Worm (Caenorhabditis elegans) whole organism, mixed stage, embryonic: ENCODE data around the gene sre-9.

Experiments
- M03D4.4 ChIP-seq: sonication (generic microtip); optimal IDR thresholded peaks from 2 replicates; lab custom pipeline; 2017; ENCODE audit warnings: mild to moderate bottlenecking, missing genetic modification characterization, missing compliant biosample characterization
- bed-3 ChIP-seq: fragments of 200-800 bp; sonication (Bioruptor generic); optimal IDR thresholded peaks from 3 replicates; lab custom pipeline; 2018; ENCODE audit warnings: mild to moderate bottlenecking, missing genetic modification characterization, moderate library complexity, missing compliant biosample characterization
- blmp-1 ChIP-seq: fragments of 150-350 bp; optimal IDR thresholded peaks from 2 replicates; lab custom pipeline; 2014; ENCODE audit warnings: missing biosample characterization, missing genetic modification characterization
- ceh-39 ChIP-seq: fragments of 150-350 bp; optimal IDR thresholded peaks from 2 replicates; lab custom pipeline; 2014; ENCODE audit warnings: missing biosample characterization, missing genetic modification characterization
- ceh-43 ChIP-seq: fragments of 200-800 bp; sonication (Bioruptor generic); optimal IDR thresholded peaks from 2 replicates; lab custom pipeline; 2018; ENCODE audit warnings: mild to moderate bottlenecking, missing genetic modification characterization, moderate library complexity, missing compliant biosample characterization
- ceh-83 ChIP-seq: fragments of 200-800 bp; sonication (Bioruptor generic); optimal IDR thresholded peaks from 2 replicates; lab custom pipeline; 2018; ENCODE audit warnings: mild to moderate bottlenecking, missing genetic modification characterization, missing compliant biosample characterization
- ces-1 ChIP-seq: fragments of 150-350 bp; optimal IDR thresholded peaks from 2 replicates; lab custom pipeline; 2014; ENCODE audit warnings: missing biosample characterization, missing genetic modification reagents, missing genetic modification characterization
- cnd-1 ChIP-seq: fragments of 200-800 bp; sonication (Bioruptor generic); optimal IDR thresholded peaks from 2 replicates; lab custom pipeline; 2018; ENCODE audit warnings: mild to moderate bottlenecking, missing genetic modification characterization, missing compliant biosample characterization
- drap-1 ChIP-seq: fragments of 200-800 bp; sonication (Bioruptor generic); optimal IDR thresholded peaks from 3 replicates; lab custom pipeline; 2018; ENCODE audit warnings: mild to moderate bottlenecking, missing genetic modification characterization, missing compliant biosample characterization
- elt-1 ChIP-seq: sonication (generic microtip); optimal IDR thresholded peaks from 2 replicates; lab custom pipeline; 2017; ENCODE audit warnings: missing genetic modification characterization, mild to moderate bottlenecking, missing compliant biosample characterization, antibody characterized with exemption, moderate library complexity, borderline replicate concordance; ENCODE audit not compliant: insufficient read depth
- elt-3 ChIP-seq: fragments of 150-350 bp; optimal IDR thresholded peaks from 2 replicates; lab custom pipeline; 2014; ENCODE audit warnings: missing biosample characterization, missing genetic modification characterization
- flh-1 ChIP-seq: fragments of 200-800 bp; sonication (Bioruptor generic); optimal IDR thresholded peaks from 2 replicates; lab custom pipeline; 2018; ENCODE audit warnings: mild to moderate bottlenecking, missing genetic modification characterization, moderate library complexity, missing compliant biosample characterization
- ham-2 ChIP-seq: fragments of 200-800 bp; sonication (Bioruptor generic); optimal IDR thresholded peaks from 2 replicates; lab custom pipeline; 2018; ENCODE audit warnings: mild to moderate bottlenecking, missing genetic modification characterization, missing compliant biosample characterization
- hlh-1 ChIP-seq: fragments of 150-350 bp; optimal IDR thresholded peaks from 2 replicates; lab custom pipeline; 2014; ENCODE audit warnings: missing biosample characterization, missing genetic modification reagents, missing genetic modification characterization
- lin-13 ChIP-seq: fragments of 150-350 bp; optimal IDR thresholded peaks from 2 replicates; lab custom pipeline; 2014; ENCODE audit warnings: missing biosample characterization, missing genetic modification characterization
- lin-32 ChIP-seq: fragments of 200-800 bp; sonication (Bioruptor generic); optimal IDR thresholded peaks from 2 replicates; lab custom pipeline; 2018; ENCODE audit warnings: mild to moderate bottlenecking, missing genetic modification characterization, missing compliant biosample characterization
- lsy-2 ChIP-seq: fragments of 150-350 bp; optimal IDR thresholded peaks from 2 replicates; lab custom pipeline; 2014; ENCODE audit warnings: missing biosample characterization, missing genetic modification characterization
- mab-5 ChIP-seq: fragments of 150-350 bp; optimal IDR thresholded peaks from 2 replicates; lab custom pipeline; 2014; ENCODE audit warnings: missing biosample characterization, missing genetic modification characterization
- mep-1 ChIP-seq: fragments of 150-350 bp; optimal IDR thresholded peaks from 2 replicates; lab custom pipeline; 2017; ENCODE audit warnings: missing biosample characterization, missing genetic modification reagents, missing genetic modification characterization, inconsistent platforms
- mls-2 ChIP-seq: sonication (generic microtip); optimal IDR thresholded peaks from 2 replicates; lab custom pipeline; 2016; ENCODE audit warnings: mild to moderate bottlenecking, missing genetic modification characterization, moderate library complexity, missing compliant biosample characterization
- nhr-12 ChIP-seq: fragments of 150-350 bp; optimal IDR thresholded peaks from 2 replicates; lab custom pipeline; 2014; ENCODE audit warnings: missing biosample characterization, missing genetic modification characterization
- nhr-2 ChIP-seq: fragments of 150-350 bp; optimal IDR thresholded peaks from 2 replicates; lab custom pipeline; 2014; ENCODE audit warnings: missing biosample characterization, missing genetic modification characterization
- nhr-237 ChIP-seq: fragments of 150-350 bp; optimal IDR thresholded peaks from 2 replicates; lab custom pipeline; 2014; ENCODE audit warnings: missing biosample characterization, missing genetic modification characterization
- nhr-28 ChIP-seq: fragments of 150-350 bp; optimal IDR thresholded peaks from 2 replicates; lab custom pipeline; 2014; ENCODE audit warnings: missing biosample characterization, missing genetic modification characterization
- nhr-76 ChIP-seq: sonication (generic microtip); optimal IDR thresholded peaks from 2 replicates; lab custom pipeline; 2017; ENCODE audit warnings: missing biosample characterization, missing genetic modification characterization
- pha-4 ChIP-seq: fragments of 150-350 bp; optimal IDR thresholded peaks from 2 replicates; lab custom pipeline; 2018; ENCODE audit warnings: missing biosample characterization, missing genetic modification reagents, missing genetic modification characterization
- sem-2 ChIP-seq: fragments of 200-800 bp; sonication (Bioruptor generic); optimal IDR thresholded peaks from 2 replicates; lab custom pipeline; 2018; ENCODE audit warnings: mild to moderate bottlenecking, missing genetic modification characterization, missing compliant biosample characterization
- snpc-4 ChIP-seq: fragments of 150-350 bp; optimal IDR thresholded peaks from 2 replicates; lab custom pipeline; 2014; ENCODE audit warnings: missing biosample characterization, missing genetic modification characterization
- sptf-1 ChIP-seq: sonication (generic microtip); optimal IDR thresholded peaks from 2 replicates; lab custom pipeline; 2017; ENCODE audit warnings: mild to moderate bottlenecking, missing genetic modification characterization, moderate library complexity, missing compliant biosample characterization
- tbx-8 ChIP-seq: fragments of 200-800 bp; sonication (Bioruptor generic); optimal IDR thresholded peaks from 2 replicates; lab custom pipeline; 2018; ENCODE audit warnings: mild to moderate bottlenecking, missing genetic modification characterization, moderate library complexity, missing compliant biosample characterization
- unc-39 ChIP-seq: fragments of 150-350 bp; optimal IDR thresholded peaks from 2 replicates; lab custom pipeline; 2014; ENCODE audit warnings: missing biosample characterization, missing genetic modification characterization
- unc-62 ChIP-seq: fragments of 150-350 bp; optimal IDR thresholded peaks from 2 replicates; lab custom pipeline; 2014; ENCODE audit warnings: missing biosample characterization, missing genetic modification reagents, missing genetic modification characterization
- zip-8 ChIP-seq: fragments of 150-350 bp; optimal IDR thresholded peaks from 2 replicates; lab custom pipeline; 2014; ENCODE audit warnings: missing biosample characterization, missing genetic modification characterization

sre-9 gene

ce11 chrV:3903424-3903823 is 8.7 kb downstream of the sre-9 start:
- TF ChIP-seq nhr-2 (tag; lab: Kevin White, UChicago) = no peak
- TF ChIP-seq ceh-39 (tag; lab: Kevin White, UChicago) = no peak
- TF ChIP-seq drap-1 = no peak
- TF ChIP-seq bed-3 (GFP tag; lab: Kevin White, UChicago) = no peak
- no peak for TF ChIP-seq snpc-4
- no peak for TF ChIP-seq zip-8
- TF ChIP-seq nhr-12 (tag; lab: Kevin White, UChicago) = no peak
- TF ChIP-seq mls-2 (tag; lab: Kevin White, UChicago) = no peak
- TF ChIP-seq ceh-43 (GFP tag; lab: Kevin White, UChicago) = no peak
- TF ChIP-seq sptf-1 (tag; lab: Kevin White, UChicago) = no peak
- no peak for TF ChIP-seq ham-2 (GFP tag; lab: Kevin White, UChicago)
- TF ChIP-seq elt-1 = no peak
- TF ChIP-seq mep-1 (tag; lab: Kevin White, UChicago) = no peak
- no peak for TF ChIP-seq nhr-28 (tag; lab: Kevin White, UChicago)
- TF ChIP-seq mab-5 = no peak
- TF ChIP-seq ceh-83 (GFP tag; lab: Kevin White, UChicago) = no peak
- no peak for TF ChIP-seq hlh-1 (tag; lab: Kevin White, UChicago)
- TF ChIP-seq cnd-1 (tag; lab: Kevin White, UChicago) = no peak
- no peak for TF ChIP-seq unc-62 (GFP tag; lab: Kevin White, UChicago)

ce11 chrV:3905841-3906240 is 11.1 kb downstream of the sre-9 start, which contains the start of gene nhr-156:
Gene nhr-156 (plus strand): TSS chrV:3906106.
- TF ChIP-seq ham-2 (GFP tag; lab: Kevin White, UChicago) (no peak), drap-1 (no peak), mep-1 (tag; lab: Kevin White, UChicago) (no peak), ceh-83 (GFP tag; lab: Kevin White, UChicago) (no peak), unc-39 (tag; lab: Kevin White, UChicago) (no peak), tbx-8 (GFP tag; lab: Kevin White, UChicago) (no peak), mls-2 (tag; lab: Kevin White, UChicago) (no peak), sem-2 (no peak), ces-1 (GFP tag; lab: Kevin White, UChicago) (no peak), ceh-39 (tag; lab: Kevin White, UChicago) (no peak), unc-62 (GFP tag; lab: Kevin White, UChicago) (no peak), nhr-12 (tag; lab: Kevin White, UChicago) (no peak), M03D4.4 (no peak), mab-5 (no peak), nhr-2 (tag; lab: Kevin White, UChicago) (no peak), snpc-4 (no peak), blmp-1 (no peak), cnd-1 (tag; lab: Kevin White, UChicago) (no peak), bed-3 (GFP tag; lab: Kevin White, UChicago) (no peak), nhr-76 (no peak)

ce11 chrV:3912472-3912871 is 17.7 kb downstream of the sre-9 start, which contains the start of gene srx-68:
Gene srx-68 (plus strand): TSS chrV:3912772.
- no peak for TF ChIP-seq flh-1
- TF ChIP-seq nhr-28 (tag; lab: Kevin White, UChicago) = no peak
- TF ChIP-seq lin-32 (GFP tag; lab: Kevin White, UChicago) = no peak
- TF ChIP-seq pha-4 = no peak
- no peak for TF ChIP-seq lin-13 (tag; lab: Kevin White, UChicago)
- no peak for TF ChIP-seq nhr-76
- no peak for TF ChIP-seq elt-3
- TF ChIP-seq tbx-8 (GFP tag; lab: Kevin White, UChicago) = no peak
- no peak for TF ChIP-seq cnd-1 (tag; lab: Kevin White, UChicago)
- TF ChIP-seq zip-8 = no peak
- no peak for TF ChIP-seq M03D4.4
- TF ChIP-seq mep-1 (tag; lab: Kevin White, UChicago) = no peak
- TF ChIP-seq mab-5 = no peak
- no peak for TF ChIP-seq lsy-2
- no peak for TF ChIP-seq elt-1
- no peak for TF ChIP-seq ceh-43 (GFP tag; lab: Kevin White, UChicago)
- TF ChIP-seq ceh-83 (GFP tag; lab: Kevin White, UChicago) = no peak
- TF ChIP-seq hlh-1 (tag; lab: Kevin White, UChicago) = no peak

ce11 chrV:3913131-3913530 is 18.4 kb downstream of the sre-9 start:
- TF ChIP-seq M03D4.4 (no peak), mls-2 (tag; lab: Kevin White, UChicago) (no peak), unc-39 (tag; lab: Kevin White, UChicago) (no peak), pha-4 (no peak), cnd-1 (tag; lab: Kevin White, UChicago) (no peak), ceh-43 (GFP tag; lab: Kevin White, UChicago) (no peak), nhr-237 (tag; lab: Kevin White, UChicago) (no peak), lin-32 (GFP tag; lab: Kevin White, UChicago) (no peak), sptf-1 (tag; lab: Kevin White, UChicago) (no peak), bed-3 (GFP tag; lab: Kevin White, UChicago) (no peak), nhr-76 (no peak), ceh-39 (tag; lab: Kevin White, UChicago) (no peak), elt-1 (no peak), elt-3 (no peak), drap-1 (no peak), unc-62 (GFP tag; lab: Kevin White, UChicago) (no peak), lsy-2 (no peak)
